Worm (Caenorhabditis elegans) whole organism, early embryonic: ENCODE results near the gene cct-6.

Source experiments
- B0310.2 ChIP-seq: sonication (generic microtip); optimal IDR thresholded peaks from 2 replicates; lab custom pipeline; 2016; ENCODE audit warnings: mild to moderate bottlenecking, missing genetic modification characterization, missing compliant biosample characterization
- F13C5.2 ChIP-seq: sonication (generic microtip); optimal IDR thresholded peaks from 2 replicates; lab custom pipeline; 2017; ENCODE audit warnings: mild to moderate bottlenecking, missing genetic modification characterization, inconsistent platforms, missing compliant biosample characterization
- aly-1 ChIP-seq: sonication (generic microtip); optimal IDR thresholded peaks from 2 replicates; lab custom pipeline; 2016; ENCODE audit warnings: missing genetic modification characterization, missing compliant biosample characterization
- ama-1 ChIP-seq: fragments of 150-350 bp; optimal IDR thresholded peaks from 2 replicates; lab custom pipeline; 2014
- ceh-13 ChIP-seq: fragments of 200-800 bp; sonication (Bioruptor generic); optimal IDR thresholded peaks from 2 replicates; lab custom pipeline; 2018; ENCODE audit warnings: mild to moderate bottlenecking, missing genetic modification characterization, missing compliant biosample characterization
- ceh-36 ChIP-seq: sonication (generic microtip); optimal IDR thresholded peaks from 2 replicates; lab custom pipeline; 2016; ENCODE audit warnings: missing genetic modification characterization, inconsistent platforms, missing compliant biosample characterization
- ets-7 ChIP-seq: sonication (generic microtip); optimal IDR thresholded peaks from 2 replicates; lab custom pipeline; 2016; ENCODE audit warnings: missing genotype, missing genetic modification characterization, missing compliant biosample characterization
- flt-1 ChIP-seq: fragments of 200-800 bp; sonication (Bioruptor generic); IDR thresholded peaks from 2 replicates; pipeline ENCODE4 v1.3.6; 2022; ENCODE audit warnings: missing genetic modification characterization, missing compliant biosample characterization
- hmbx-1 ChIP-seq: sonication (generic microtip); optimal IDR thresholded peaks from 2 replicates; lab custom pipeline; 2016; ENCODE audit warnings: mild to moderate bottlenecking, missing genetic modification characterization, missing compliant biosample characterization
- hmg-4 ChIP-seq: fragments of 200-800 bp; sonication (Bioruptor generic); optimal IDR thresholded peaks from 2 replicates; lab custom pipeline; 2018; ENCODE audit warnings: mild to moderate bottlenecking, missing genetic modification characterization, missing compliant biosample characterization
- hnd-1 ChIP-seq: sonication (generic microtip); optimal IDR thresholded peaks from 2 replicates; lab custom pipeline; 2016; ENCODE audit warnings: missing genetic modification characterization, missing compliant biosample characterization
- pes-1 ChIP-seq: fragments of 200-800 bp; sonication (Bioruptor generic); IDR thresholded peaks from 2 replicates; pipeline ENCODE4 v1.3.6; 2022; ENCODE audit warnings: missing genetic modification reagents, missing genetic modification characterization, missing compliant biosample characterization
- scrt-1 ChIP-seq: fragments of 200-800 bp; sonication (Bioruptor generic); IDR thresholded peaks from 2 replicates; pipeline ENCODE4 v1.3.6; 2022; ENCODE audit warnings: missing genetic modification characterization, missing compliant biosample characterization
- sea-1 ChIP-seq: fragments of 200-800 bp; sonication (Bioruptor generic); conservative IDR thresholded peaks from 2 replicates; pipeline ENCODE4 v1.3.6; 2022; ENCODE audit warnings: missing genetic modification characterization, missing compliant biosample characterization
- tbx-11 ChIP-seq: fragments of 200-800 bp; sonication (Bioruptor generic); IDR thresholded peaks from 2 replicates; pipeline ENCODE4 v1.3.6; 2022; ENCODE audit warnings: missing genetic modification characterization, missing compliant biosample characterization
- tbx-37 ChIP-seq: fragments of 200-800 bp; sonication (Bioruptor generic); conservative IDR thresholded peaks from 2 replicates; pipeline ENCODE4 v1.3.6; 2022; ENCODE audit warnings: missing genetic modification reagents, missing genetic modification characterization, missing compliant biosample characterization
- tra-4 ChIP-seq: sonication (generic microtip); optimal IDR thresholded peaks from 2 replicates; lab custom pipeline; 2017; ENCODE audit warnings: missing genetic modification characterization, missing compliant biosample characterization

cct-6 gene

ce11 chrIII:5826895-5827437, 28.5 kb downstream of the cct-6 start:
- TF ChIP-seq tra-4 (tag; lab: Kevin White, UChicago), result no peak
- no peak for TF ChIP-seq hmbx-1 (tag; lab: Kevin White, UChicago)
- no peak for TF ChIP-seq hmg-4 (GFP tag; lab: Kevin White, UChicago)
- TF ChIP-seq ets-7, result no peak
- no peak for TF ChIP-seq tbx-37
- no peak for TF ChIP-seq pes-1 (GFP tag; lab: Robert Waterston, UW)
- TF ChIP-seq F13C5.2, result no peak
- no peak for TF ChIP-seq aly-1 (tag; lab: Kevin White, UChicago)
- no peak for TF ChIP-seq ama-1 (lab: Kevin White, UChicago)
- no peak for TF ChIP-seq ceh-13 (GFP tag; lab: Kevin White, UChicago)
- TF ChIP-seq flt-1 (GFP tag; lab: Robert Waterston, UW), result no peak
- no peak for TF ChIP-seq sea-1 (GFP tag; lab: Robert Waterston, UW)
- TF ChIP-seq B0310.2 (tag; lab: Kevin White, UChicago), result no peak
- no peak for TF ChIP-seq hnd-1

- TF ChIP-seq ets-7 (no peak), pes-1 (GFP tag; lab: Robert Waterston, UW) (no peak), ama-1 (lab: Kevin White, UChicago) (no peak), sea-1 (GFP tag; lab: Robert Waterston, UW) (no peak), tbx-37 (no peak), hmbx-1 (tag; lab: Kevin White, UChicago) (no peak), ceh-13 (GFP tag; lab: Kevin White, UChicago) (no peak), scrt-1 (GFP tag; lab: Robert Waterston, UW) (no peak), flt-1 (GFP tag; lab: Robert Waterston, UW) (no peak), F13C5.2 (no peak), hmg-4 (GFP tag; lab: Kevin White, UChicago) (no peak), tra-4 (tag; lab: Kevin White, UChicago) (no peak), hnd-1 (no peak)
Measured at ce11 chrIII:5824450-5824972, 31.0 kb downstream of the cct-6 start.

- no peak for TF ChIP-seq tbx-11 (GFP tag; lab: Robert Waterston, UW)
- no peak for TF ChIP-seq B0310.2 (tag; lab: Kevin White, UChicago)
- TF ChIP-seq hmg-4 (GFP tag; lab: Kevin White, UChicago), result no peak
- no peak for TF ChIP-seq sea-1 (GFP tag; lab: Robert Waterston, UW)
- no peak for TF ChIP-seq F13C5.2
- no peak for TF ChIP-seq hnd-1
- no peak for TF ChIP-seq ceh-36 (tag; lab: Kevin White, UChicago)
- TF ChIP-seq tbx-37, result no peak
- no peak for TF ChIP-seq flt-1 (GFP tag; lab: Robert Waterston, UW)
- TF ChIP-seq scrt-1 (GFP tag; lab: Robert Waterston, UW), result no peak
- no peak for TF ChIP-seq ets-7
- no peak for TF ChIP-seq pes-1 (GFP tag; lab: Robert Waterston, UW)
- no peak for TF ChIP-seq ama-1 (lab: Kevin White, UChicago)
Measured at ce11 chrIII:5823617-5824016, 31.9 kb downstream of the cct-6 start, which contains the start of gene R12B2.8. Gene R12B2.8 (plus strand): TSS chrIII:5823917.

- TF ChIP-seq ceh-13 (GFP tag; lab: Kevin White, UChicago), result no peak
- no peak for TF ChIP-seq B0310.2 (tag; lab: Kevin White, UChicago)
- TF ChIP-seq tra-4 (tag; lab: Kevin White, UChicago), result no peak
- no peak for TF ChIP-seq pes-1 (GFP tag; lab: Robert Waterston, UW)
- no peak for TF ChIP-seq sea-1 (GFP tag; lab: Robert Waterston, UW)
- no peak for TF ChIP-seq flt-1 (GFP tag; lab: Robert Waterston, UW)
- TF ChIP-seq ets-7, result no peak
- TF ChIP-seq hmg-4 (GFP tag; lab: Kevin White, UChicago), result no peak
- no peak for TF ChIP-seq hmbx-1 (tag; lab: Kevin White, UChicago)
- TF ChIP-seq ceh-36 (tag; lab: Kevin White, UChicago), result no peak
- no peak for TF ChIP-seq F13C5.2
- no peak for TF ChIP-seq tbx-37
- TF ChIP-seq tbx-11 (GFP tag; lab: Robert Waterston, UW), result no peak
- TF ChIP-seq scrt-1 (GFP tag; lab: Robert Waterston, UW), result no peak
- TF ChIP-seq hnd-1, result no peak
- no peak for TF ChIP-seq ama-1 (lab: Kevin White, UChicago)
- TF ChIP-seq aly-1 (tag; lab: Kevin White, UChicago), result no peak
Measured at ce11 chrIII:5822816-5823215, 32.7 kb downstream of the cct-6 start.

ce11 chrIII:5815932-5816331, 39.6 kb downstream of the cct-6 start, which contains the start of gene sma-4:
Gene sma-4 (plus strand): TSS chrIII:5816232.
- TF ChIP-seq tra-4 (tag; lab: Kevin White, UChicago) (no peak), flt-1 (GFP tag; lab: Robert Waterston, UW) (no peak), hnd-1 (no peak), sea-1 (GFP tag; lab: Robert Waterston, UW) (no peak), ceh-13 (GFP tag; lab: Kevin White, UChicago) (no peak)

- TF ChIP-seq ceh-13 (GFP tag; lab: Kevin White, UChicago) (no peak), hnd-1 (no peak), pes-1 (GFP tag; lab: Robert Waterston, UW) (no peak), tra-4 (tag; lab: Kevin White, UChicago) (no peak), tbx-37 (no peak), scrt-1 (GFP tag; lab: Robert Waterston, UW) (no peak), hmg-4 (GFP tag; lab: Kevin White, UChicago) (no peak), flt-1 (GFP tag; lab: Robert Waterston, UW) (no peak), ama-1 (lab: Kevin White, UChicago) (no peak), B0310.2 (tag; lab: Kevin White, UChicago) (no peak), tbx-11 (GFP tag; lab: Robert Waterston, UW) (no peak), hmbx-1 (tag; lab: Kevin White, UChicago) (no peak)
Measured at ce11 chrIII:5814799-5815198, 40.7 kb downstream of the cct-6 start, which contains the start of gene R12B2.7. Gene R12B2.7 (plus strand): TSS chrIII:5815045.

- TF ChIP-seq ama-1 (lab: Kevin White, UChicago) (no peak), hnd-1 (no peak), flt-1 (GFP tag; lab: Robert Waterston, UW) (no peak), pes-1 (GFP tag; lab: Robert Waterston, UW) (no peak), hmg-4 (GFP tag; lab: Kevin White, UChicago) (no peak), tra-4 (tag; lab: Kevin White, UChicago) (no peak), sea-1 (GFP tag; lab: Robert Waterston, UW) (no peak), ceh-13 (GFP tag; lab: Kevin White, UChicago) (no peak), aly-1 (tag; lab: Kevin White, UChicago) (no peak), tbx-37 (no peak), ceh-36 (tag; lab: Kevin White, UChicago) (no peak), F13C5.2 (no peak)
Measured at ce11 chrIII:5814098-5814497, 41.4 kb downstream of the cct-6 start.
